Worm (Caenorhabditis elegans): ENCODE data around the gene pitr-5.

Gene pitr-5

DNA sequence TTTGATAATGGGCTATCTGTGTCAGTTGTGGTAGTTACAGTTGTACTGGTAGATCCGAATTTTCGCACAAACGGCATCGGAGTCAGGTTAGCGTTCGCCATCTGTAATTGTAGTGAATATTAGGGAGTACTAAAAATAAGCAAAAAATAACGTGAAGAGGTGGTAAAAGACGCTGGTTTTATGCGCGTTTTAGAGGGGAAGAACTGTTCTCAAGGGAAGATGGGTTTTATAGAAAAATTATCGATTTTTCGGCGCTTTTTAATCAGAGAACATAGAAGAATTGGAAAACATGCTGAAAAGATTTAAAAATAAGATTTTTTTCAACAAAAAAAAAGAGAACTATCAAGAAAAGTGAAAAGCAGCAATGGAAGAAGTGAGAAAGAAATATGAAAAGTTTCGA, 38.5 kb downstream of the pitr-5 start, which contains the start of gene C13F10.7:
Gene C13F10.7 (minus strand): TSS at position 101 of the 400 bp plus-strand sequence.
- no peak for TF ChIP-seq unc-62 (GFP tag; optimal IDR thresholded peaks at IDR 0.05)

DNA sequence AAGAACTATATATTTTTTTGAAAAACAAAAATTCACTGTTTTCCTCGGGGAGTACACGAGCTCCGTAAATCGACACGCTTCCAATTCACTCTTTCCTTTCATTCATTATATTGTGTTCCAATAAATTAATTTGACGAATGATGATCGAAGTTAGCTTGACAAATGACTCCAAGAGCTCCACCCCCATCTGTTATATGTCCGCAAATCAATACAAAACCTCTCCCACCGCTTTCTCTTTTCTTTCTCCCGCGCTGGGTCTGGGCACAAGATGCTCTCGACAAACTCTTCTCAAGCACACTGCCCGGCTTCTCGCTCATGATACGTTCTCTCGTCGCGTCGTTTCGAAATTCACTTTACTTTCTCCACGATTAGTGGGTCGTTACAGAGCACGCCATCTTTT, 39.3 kb downstream of the pitr-5 start, which contains the start of gene C13F10.1:
Gene C13F10.1 (plus strand): TSS at position 138 of the 400 bp plus-strand sequence.
- no peak for TF ChIP-seq unc-62 (GFP tag; optimal IDR thresholded peaks at IDR 0.05)

DNA sequence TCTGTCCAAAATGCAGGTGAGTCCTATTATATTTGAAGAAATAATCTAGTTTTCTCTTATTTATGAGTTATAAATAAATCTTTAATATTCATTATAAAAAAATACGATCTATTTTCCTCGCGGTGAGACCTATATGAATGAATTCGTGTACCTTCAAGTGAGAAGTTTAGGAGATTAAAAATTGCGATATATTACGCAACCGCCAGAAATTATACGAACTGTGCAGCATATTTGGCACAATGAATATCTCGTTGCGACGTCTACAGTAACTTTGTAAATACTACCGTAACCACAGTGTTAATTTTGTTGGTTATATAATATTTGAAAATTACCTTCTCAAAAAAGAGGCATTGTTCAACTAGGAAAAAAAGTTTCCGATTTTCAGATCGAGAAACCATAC, 39.7 kb downstream of the pitr-5 start:
- TF ChIP-seq unc-62 (GFP tag; optimal IDR thresholded peaks at IDR 0.05) = no peak

DNA sequence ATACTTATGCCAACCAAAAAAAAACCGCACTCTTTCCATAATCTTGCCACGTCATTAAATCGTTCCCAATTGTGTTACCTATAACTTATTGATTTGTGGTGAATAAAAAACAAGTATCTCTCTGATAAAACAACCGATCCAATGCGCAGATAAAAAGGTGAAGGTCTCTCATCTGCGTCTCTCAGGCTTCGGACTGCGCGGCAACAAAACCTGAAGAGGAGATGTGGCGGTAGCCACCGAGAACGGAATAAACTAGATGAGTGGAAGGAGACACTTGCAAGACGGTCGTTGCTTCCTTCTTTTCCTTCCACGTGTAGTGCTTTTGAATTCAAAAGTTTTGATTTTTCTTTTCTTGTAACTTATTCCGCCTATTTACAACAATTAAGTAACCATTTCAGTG, 40.3 kb downstream of the pitr-5 start, which contains the start of gene fkb-3:
Gene fkb-3 (plus strand): TSS at position 277 of the 400 bp plus-strand sequence.
- TF ChIP-seq unc-62 (GFP tag; optimal IDR thresholded peaks at IDR 0.05) = no peak

DNA sequence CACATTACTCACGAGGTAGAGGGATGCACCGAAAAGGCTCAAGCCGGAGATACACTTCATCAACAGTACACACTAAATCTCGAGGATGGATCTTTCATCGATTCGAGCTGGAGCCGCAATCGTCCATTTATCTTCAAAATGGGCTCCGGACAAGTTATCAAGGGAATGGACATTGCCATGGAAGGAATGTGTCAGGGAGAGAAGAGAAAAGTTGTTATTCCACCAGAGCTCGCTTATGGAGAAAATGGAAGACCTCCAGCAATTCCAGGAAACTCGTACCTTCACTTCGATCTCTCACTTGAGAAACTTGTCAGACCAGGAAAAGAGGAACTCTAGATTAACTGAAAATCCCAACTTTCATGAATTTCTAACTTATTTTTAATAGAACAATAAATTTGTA, 41.2 kb downstream of the pitr-5 start:
- TF ChIP-seq unc-62 (GFP tag; optimal IDR thresholded peaks at IDR 0.05) = no peak

DNA sequence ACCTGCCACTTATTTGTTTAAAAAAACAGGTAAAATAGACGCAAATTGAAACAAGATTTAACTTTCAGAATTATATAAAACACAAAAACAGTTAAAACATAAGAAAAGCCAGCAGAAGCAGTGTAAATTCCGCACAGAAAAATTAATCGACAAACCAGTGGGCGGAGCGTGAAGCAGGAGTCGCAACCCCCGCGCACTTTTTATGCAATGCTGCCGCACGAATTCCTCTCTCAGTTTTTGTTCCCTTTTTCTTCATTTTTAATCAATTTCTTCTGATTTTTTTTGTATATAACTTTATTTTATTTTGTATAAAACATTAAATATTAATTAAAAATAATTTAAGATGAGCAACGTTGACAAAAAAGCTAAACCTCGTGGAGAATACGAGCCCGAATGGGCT, 46.2 kb downstream of the pitr-5 start, which contains the start of the genes gei-6 and krr-1:
Gene gei-6 (minus strand): TSS at position 2 of the 400 bp plus-strand sequence.
Gene krr-1 (plus strand): TSS at position 344 of the 400 bp plus-strand sequence.
- no peak for TF ChIP-seq unc-62 (GFP tag; optimal IDR thresholded peaks at IDR 0.05)

DNA sequence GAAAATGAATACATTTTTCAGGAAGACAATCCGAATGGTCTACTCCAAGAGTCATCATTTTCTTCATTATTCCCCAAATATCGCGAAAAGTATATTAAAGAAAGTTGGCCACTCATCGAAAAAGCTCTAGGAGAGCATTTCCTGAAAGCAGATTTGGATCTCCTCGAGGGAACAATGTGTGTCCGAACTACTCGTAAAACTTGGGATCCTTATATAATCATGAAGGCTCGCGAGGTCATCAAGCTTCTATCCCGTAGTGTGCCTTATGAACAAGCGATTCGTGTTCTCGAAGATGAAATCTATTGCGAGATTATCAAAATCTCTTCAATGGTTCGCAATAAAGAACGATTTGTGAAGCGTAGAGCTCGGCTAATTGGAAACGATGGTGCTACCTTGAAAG, 46.9 kb downstream of the pitr-5 start:
- TF ChIP-seq unc-62 (GFP tag; optimal IDR thresholded peaks at IDR 0.05) = no peak

DNA sequence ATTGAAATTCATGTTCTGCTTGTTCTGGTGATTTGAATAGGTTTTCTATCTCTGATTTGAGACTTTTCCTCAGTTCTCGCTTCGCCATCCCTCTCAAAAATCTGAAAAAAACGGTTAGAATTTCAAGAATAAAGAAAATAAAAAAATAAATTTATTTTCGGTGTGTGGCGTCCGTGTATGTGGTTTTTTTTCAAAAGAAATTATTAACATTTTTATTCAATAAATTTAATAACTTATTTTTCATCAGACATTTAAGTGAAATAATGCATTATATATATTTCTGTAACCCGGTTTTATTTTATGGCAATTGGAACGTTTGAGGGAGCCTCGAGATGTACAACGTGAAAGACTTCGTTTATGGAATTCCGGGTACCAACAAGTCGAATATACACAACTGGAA, 50.1 kb downstream of the pitr-5 start, which contains the start of gene C05C8.5:
Gene C05C8.5 (minus strand): TSS at position 101 of the 400 bp plus-strand sequence.
- TF ChIP-seq unc-62 (GFP tag; optimal IDR thresholded peaks at IDR 0.05) = no peak

DNA sequence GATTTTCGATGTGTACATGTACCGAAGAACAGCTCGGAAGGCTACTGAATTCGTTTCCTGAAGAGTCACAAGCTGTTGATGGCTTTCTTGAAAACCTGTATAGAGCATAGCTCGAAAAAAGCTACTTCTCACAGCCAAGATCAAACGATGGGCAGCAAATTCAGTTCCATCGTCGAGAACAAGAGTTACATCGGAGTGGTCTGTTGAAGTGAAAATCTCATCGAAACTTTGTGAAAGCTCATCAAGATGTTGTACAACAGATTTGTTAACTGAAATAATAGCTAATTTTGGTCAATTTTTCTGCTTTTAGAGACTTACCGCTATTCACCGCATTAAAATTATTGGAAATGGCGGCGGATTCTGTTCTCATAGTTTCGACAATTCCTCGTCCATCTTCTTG, 52.0 kb downstream of the pitr-5 start:
- TF ChIP-seq unc-62 (GFP tag; optimal IDR thresholded peaks at IDR 0.05) = no peak

DNA sequence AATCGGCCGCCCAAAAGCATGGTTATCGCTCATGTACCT, 52.3 kb downstream of the pitr-5 start, which contains the start of gene hpo-9:
Gene hpo-9 (minus strand): TSS at position 37 of the 39 bp plus-strand sequence.
- no peak for TF ChIP-seq unc-62 (GFP tag; optimal IDR thresholded peaks at IDR 0.05)

DNA sequence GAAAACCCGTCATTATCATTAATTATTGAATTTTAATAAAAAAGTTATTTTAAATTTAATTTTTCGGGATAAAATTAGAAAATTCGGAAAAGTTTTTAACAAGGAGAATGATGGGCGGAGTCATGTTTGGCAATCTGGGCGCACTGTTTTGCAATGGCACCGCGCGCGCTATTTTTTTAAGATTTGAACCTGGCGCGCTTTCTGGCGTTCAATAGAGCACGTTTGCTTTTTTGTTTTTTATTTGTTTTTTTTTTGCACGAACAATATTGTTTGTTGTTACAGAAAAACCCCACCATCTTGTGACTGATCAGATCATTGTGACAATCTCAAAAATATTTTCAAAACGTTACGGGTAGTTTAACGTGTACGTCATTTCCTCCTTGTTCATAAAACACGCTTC, 52.5 kb downstream of the pitr-5 start, which contains the start of gene hyls-1:
Gene hyls-1 (plus strand): TSS at position 249 of the 400 bp plus-strand sequence.
- no peak for TF ChIP-seq unc-62 (GFP tag; optimal IDR thresholded peaks at IDR 0.05)
